Worm (Caenorhabditis elegans) whole organism, late embryonic: Measurements from ENCODE around the gene pqn-35.
A peak's percentile ranks its signal among the peaks of the same experiment; 100 is the strongest.

ENCODE experiments used
- C08G9.2 ChIP-seq: sonication (generic microtip); optimal IDR thresholded peaks from 2 replicates; lab custom pipeline; 2016; ENCODE audit warnings: mild to moderate bottlenecking, missing genetic modification characterization, moderate library complexity, missing compliant biosample characterization
- C38D4.7 ChIP-seq: fragments of 200-800 bp; sonication (Bioruptor generic); optimal IDR thresholded peaks from 2 replicates; lab custom pipeline; 2018; ENCODE audit warnings: mild to moderate bottlenecking, missing genetic modification characterization, moderate library complexity, missing compliant biosample characterization
- K09A11.1 ChIP-seq: sonication (generic microtip); optimal IDR thresholded peaks from 2 replicates; lab custom pipeline; 2017; ENCODE audit warnings: antibody characterized with exemption, mild to moderate bottlenecking, missing genetic modification characterization, missing compliant biosample characterization; ENCODE audit not compliant: insufficient read depth
- Y22D7AL.16 ChIP-seq: sonication (generic microtip); optimal IDR thresholded peaks from 2 replicates; lab custom pipeline; 2016; ENCODE audit warnings: missing genetic modification characterization, missing compliant biosample characterization
- ahr-1 ChIP-seq: sonication (generic microtip); optimal IDR thresholded peaks from 2 replicates; lab custom pipeline; 2016; ENCODE audit warnings: missing genetic modification characterization, missing compliant biosample characterization
- ama-1 ChIP-seq: fragments of 150-350 bp; optimal IDR thresholded peaks from 2 replicates; lab custom pipeline; 2014
- ceh-19 ChIP-seq: fragments of 200-800 bp; sonication (Bioruptor generic); optimal IDR thresholded peaks from 2 replicates; lab custom pipeline; 2018; ENCODE audit warnings: mild to moderate bottlenecking, missing genetic modification characterization, missing compliant biosample characterization
- ceh-2 ChIP-seq: sonication (generic microtip); optimal IDR thresholded peaks from 2 replicates; lab custom pipeline; 2016; ENCODE audit warnings: missing genotype, missing genetic modification characterization, missing compliant biosample characterization
- ceh-22 ChIP-seq: sonication (generic microtip); optimal IDR thresholded peaks from 2 replicates; lab custom pipeline; 2017; ENCODE audit warnings: missing biosample characterization, missing genetic modification characterization
- ceh-24 ChIP-seq: sonication (generic microtip); optimal IDR thresholded peaks from 2 replicates; lab custom pipeline; 2016; ENCODE audit warnings: mild to moderate bottlenecking, missing genetic modification characterization, missing compliant biosample characterization
- ceh-30 ChIP-seq: fragments of 150-350 bp; optimal IDR thresholded peaks from 2 replicates; lab custom pipeline; 2014; ENCODE audit warnings: missing biosample characterization, missing genetic modification characterization
- ceh-31 ChIP-seq: sonication (generic microtip); optimal IDR thresholded peaks from 2 replicates; lab custom pipeline; 2016; ENCODE audit warnings: missing genetic modification characterization, missing compliant biosample characterization
- ceh-45 ChIP-seq: fragments of 200-800 bp; sonication (Bioruptor generic); IDR thresholded peaks from 2 replicates; pipeline ENCODE4 v1.3.6; 2022; ENCODE audit warnings: missing genetic modification reagents, missing genetic modification characterization, missing compliant biosample characterization
- ceh-6 ChIP-seq: fragments of 200-800 bp; sonication (Bioruptor generic); optimal IDR thresholded peaks from 2 replicates; lab custom pipeline; 2018; ENCODE audit warnings: mild to moderate bottlenecking, missing genetic modification characterization, missing compliant biosample characterization
- elt-2 ChIP-seq: sonication (generic microtip); optimal IDR thresholded peaks from 2 replicates; lab custom pipeline; 2016; ENCODE audit warnings: missing genetic modification reagents, missing genetic modification characterization, missing compliant biosample characterization
- fax-1 ChIP-seq: sonication (generic microtip); optimal IDR thresholded peaks from 2 replicates; lab custom pipeline; 2016; ENCODE audit warnings: missing genotype, missing genetic modification characterization, missing compliant biosample characterization
- fkh-10 ChIP-seq: fragments of 150-350 bp; optimal IDR thresholded peaks from 2 replicates; lab custom pipeline; 2014; ENCODE audit warnings: missing biosample characterization, missing genetic modification reagents, missing genetic modification characterization
- gmeb-2 ChIP-seq: sonication (generic microtip); optimal IDR thresholded peaks from 2 replicates; lab custom pipeline; 2016; ENCODE audit warnings: missing genetic modification characterization, inconsistent platforms, missing compliant biosample characterization
- hlh-13 ChIP-seq: fragments of 200-800 bp; sonication (Bioruptor generic); optimal IDR thresholded peaks from 2 replicates; lab custom pipeline; 2018; ENCODE audit warnings: mild to moderate bottlenecking, missing genetic modification characterization, missing compliant biosample characterization
- hlh-15 ChIP-seq: sonication (generic microtip); optimal IDR thresholded peaks from 2 replicates; lab custom pipeline; 2016; ENCODE audit warnings: missing genetic modification characterization, missing compliant biosample characterization
- hlh-6 ChIP-seq: sonication (generic microtip); optimal IDR thresholded peaks from 2 replicates; lab custom pipeline; 2016; ENCODE audit warnings: missing genotype, missing genetic modification characterization, missing compliant biosample characterization
- lin-11 ChIP-seq: fragments of 200-800 bp; sonication (Bioruptor generic); optimal IDR thresholded peaks from 2 replicates; lab custom pipeline; 2018; ENCODE audit warnings: mild to moderate bottlenecking, missing genetic modification characterization, missing compliant biosample characterization
- madf-2 ChIP-seq: sonication (generic microtip); optimal IDR thresholded peaks from 2 replicates; lab custom pipeline; 2017; ENCODE audit warnings: missing genetic modification characterization, missing compliant biosample characterization
- mec-3 ChIP-seq: sonication (generic microtip); optimal IDR thresholded peaks from 2 replicates; lab custom pipeline; 2016; ENCODE audit warnings: borderline replicate concordance, missing genetic modification characterization, missing compliant biosample characterization
- nfya-1 ChIP-seq: sonication (generic microtip); optimal IDR thresholded peaks from 2 replicates; lab custom pipeline; 2017; ENCODE audit warnings: missing genetic modification characterization, mild to moderate bottlenecking, missing compliant biosample characterization, antibody characterized with exemption, moderate library complexity
- nhr-11 ChIP-seq: fragments of 150-350 bp; optimal IDR thresholded peaks from 2 replicates; lab custom pipeline; 2014; ENCODE audit warnings: missing biosample characterization, missing genetic modification characterization
- nhr-232 ChIP-seq: sonication (generic microtip); optimal IDR thresholded peaks from 2 replicates; lab custom pipeline; 2016; ENCODE audit warnings: missing genetic modification characterization, missing compliant biosample characterization
- pax-1 ChIP-seq: fragments of 150-350 bp; optimal IDR thresholded peaks from 2 replicates; lab custom pipeline; 2014; ENCODE audit warnings: missing biosample characterization, missing genetic modification characterization
- pros-1 ChIP-seq: fragments of 150-350 bp; optimal IDR thresholded peaks from 2 replicates; lab custom pipeline; 2014; ENCODE audit warnings: missing biosample characterization, missing genetic modification reagents, missing genetic modification characterization
- ref-2 ChIP-seq: sonication (generic microtip); optimal IDR thresholded peaks from 2 replicates; lab custom pipeline; 2016; ENCODE audit warnings: missing genetic modification characterization, missing compliant biosample characterization
- rnt-1 ChIP-seq: sonication (generic microtip); optimal IDR thresholded peaks from 2 replicates; lab custom pipeline; 2016; ENCODE audit warnings: missing genetic modification characterization, missing compliant biosample characterization
- sdc-2 ChIP-seq: sonication (generic microtip); optimal IDR thresholded peaks from 2 replicates; lab custom pipeline; 2016; ENCODE audit warnings: missing genotype, missing genetic modification characterization, missing compliant biosample characterization
- sox-4 ChIP-seq: sonication (generic microtip); optimal IDR thresholded peaks from 2 replicates; lab custom pipeline; 2017; ENCODE audit warnings: mild to moderate bottlenecking, missing genetic modification characterization, inconsistent platforms, missing compliant biosample characterization
- tbx-2 ChIP-seq: sonication (generic microtip); optimal IDR thresholded peaks from 2 replicates; lab custom pipeline; 2016; ENCODE audit warnings: missing genetic modification characterization, missing compliant biosample characterization
- unc-3 ChIP-seq, 2 experiments: fragments of 200-800 bp in 1 of 2; sonication (Bioruptor generic) in 1 of 2; sonication (generic microtip) in 1 of 2; conservative IDR thresholded peaks in 1 of 2; optimal IDR thresholded peaks in 1 of 2; 2 replicates each; pipeline versions ENCODE4 v1.3.6 to Lab custom; 2016 to 2022; ENCODE audit warnings: missing compliant biosample characterization in 2 of 2, missing genetic modification characterization in 2 of 2, missing genetic modification reagents in 1 of 2
- unc-42 ChIP-seq: sonication (generic microtip); optimal IDR thresholded peaks from 2 replicates; lab custom pipeline; 2016; ENCODE audit warnings: missing genotype, missing genetic modification characterization, missing compliant biosample characterization
- unc-55 ChIP-seq: sonication (generic microtip); optimal IDR thresholded peaks from 2 replicates; lab custom pipeline; 2017; ENCODE audit warnings: missing biosample characterization, missing genetic modification reagents, missing genetic modification characterization
- zip-5 ChIP-seq: sonication (generic microtip); optimal IDR thresholded peaks from 2 replicates; lab custom pipeline; 2016; ENCODE audit warnings: missing genetic modification characterization, missing compliant biosample characterization

pqn-35 gene

ce11 chrII:4579920-4580474 lies 32.8 kb upstream of the pqn-35 start:
- TF ChIP-seq ceh-22 (tag; lab: Kevin White, UChicago) (peak; percentile 42), ceh-45 (no peak), ceh-30 (tag; lab: Kevin White, UChicago) (no peak), ref-2 (tag; lab: Kevin White, UChicago) (no peak), fax-1 (tag; lab: Kevin White, UChicago) (no peak), hlh-15 (tag; lab: Kevin White, UChicago) (no peak), zip-5 (tag; lab: Kevin White, UChicago) (no peak), nfya-1 (tag; lab: Kevin White, UChicago) (peak; percentile 4), pax-1 (tag; lab: Kevin White, UChicago) (no peak), hlh-13 (GFP tag; lab: Kevin White, UChicago) (no peak), unc-3 (GFP tag; conservative IDR thresholded peaks at IDR 0.05; lab: Robert Waterston, UW) (no peak), unc-3 (tag; optimal IDR thresholded peaks at IDR 0.05; lab: Kevin White, UChicago) (no peak), madf-2 (tag; lab: Kevin White, UChicago) (no peak), fkh-10 (GFP tag; lab: Kevin White, UChicago) (no peak), pros-1 (tag; lab: Kevin White, UChicago) (no peak), lin-11 (no peak), K09A11.1 (tag; lab: Kevin White, UChicago) (no peak), Y22D7AL.16 (tag; lab: Kevin White, UChicago) (no peak), C08G9.2 (tag; lab: Kevin White, UChicago) (no peak), tbx-2 (tag; lab: Kevin White, UChicago) (peak; percentile 32), ceh-19 (GFP tag; lab: Kevin White, UChicago) (no peak), ceh-6 (GFP tag; lab: Kevin White, UChicago) (no peak)
- TF ChIP-seq, all 69 proteins: peak for 3

DNA sequence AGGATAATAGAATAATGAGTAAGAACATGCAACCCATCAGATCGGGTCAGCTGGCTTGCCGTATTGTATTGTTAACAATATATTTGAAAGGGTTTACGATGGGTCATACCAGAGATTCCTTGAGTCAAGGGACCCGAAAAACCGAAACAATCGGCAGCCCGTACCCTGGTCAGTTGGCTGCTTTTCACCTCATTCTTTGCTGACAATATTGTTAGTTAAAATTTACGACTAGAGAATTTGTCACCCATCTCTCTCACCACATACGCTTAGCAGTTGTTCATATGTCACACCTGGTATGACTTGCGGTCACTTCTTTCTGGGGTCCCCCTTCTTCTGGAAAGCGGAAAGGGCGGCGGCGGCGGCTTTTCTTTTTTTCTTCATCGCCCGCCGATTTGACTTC lies 31.7 kb upstream of the pqn-35 start:
- TF ChIP-seq unc-55 (peak; percentile 30), nhr-232 (tag; lab: Kevin White, UChicago) (no peak)

DNA sequence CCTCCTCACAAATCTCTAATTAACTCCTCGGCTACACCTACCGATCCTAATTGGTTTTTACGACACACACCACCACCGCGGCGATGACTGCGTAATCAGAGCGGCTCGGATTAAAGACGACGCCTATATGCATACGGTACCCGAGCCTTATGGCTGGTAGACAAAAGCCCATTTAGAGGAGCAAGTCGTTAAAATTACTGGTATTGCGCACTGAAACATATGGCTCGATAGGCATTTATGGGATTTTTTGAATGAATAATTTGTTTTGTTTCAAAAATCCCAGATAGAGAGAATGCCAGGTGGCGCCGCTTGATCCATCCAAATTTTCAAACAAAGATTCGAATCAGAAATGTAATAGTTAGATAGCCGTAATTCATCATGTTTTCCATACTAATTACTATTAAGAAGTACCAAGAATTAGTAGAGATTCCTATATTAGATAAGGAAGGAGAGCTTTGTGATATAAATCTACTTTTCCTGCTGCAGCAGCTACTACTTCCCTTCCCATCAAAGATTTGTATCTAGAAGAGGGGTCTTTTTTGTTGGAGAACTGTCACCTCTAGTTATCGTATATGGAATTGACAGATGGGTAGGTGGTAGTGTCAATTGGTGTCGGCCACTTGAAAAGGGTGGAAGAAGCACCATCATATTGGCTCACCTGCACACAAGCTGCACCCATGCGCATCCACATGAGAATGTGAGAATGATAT lies 29.4 kb upstream of the pqn-35 start:
- TF ChIP-seq ama-1 (lab: Kevin White, UChicago): peak; percentile 16
- TF ChIP-seq nhr-11 (tag; lab: Kevin White, UChicago): no peak
- TF ChIP-seq unc-55: peak; percentile 3
- TF ChIP-seq, all 69 proteins: peak for 2

DNA sequence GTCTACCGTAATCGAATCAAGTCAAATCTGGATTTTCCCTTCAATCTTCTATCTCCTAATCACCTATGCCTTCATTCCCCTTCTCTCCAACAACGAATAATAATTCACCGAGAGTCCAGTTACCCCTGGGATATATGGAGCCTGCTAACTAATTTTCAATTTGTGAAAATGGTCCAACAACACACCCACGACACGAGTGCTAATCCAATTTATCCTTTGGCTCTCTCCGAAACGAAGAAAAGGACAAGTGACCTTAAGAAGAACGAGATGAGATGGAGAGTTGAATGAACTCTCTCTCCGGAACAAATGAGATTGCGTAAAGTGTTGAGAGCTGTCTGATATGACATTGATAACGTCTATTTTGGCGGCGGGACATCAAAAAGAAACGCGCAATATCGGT lies 28.5 kb upstream of the pqn-35 start:
- TF ChIP-seq zip-5 (tag; lab: Kevin White, UChicago): no peak
- no peak for TF ChIP-seq ahr-1 (tag; lab: Kevin White, UChicago)
- TF ChIP-seq ceh-24: no peak
- TF ChIP-seq elt-2 (tag; lab: Kevin White, UChicago): peak; percentile 90
- no peak for TF ChIP-seq nhr-11 (tag; lab: Kevin White, UChicago)
- TF ChIP-seq fax-1 (tag; lab: Kevin White, UChicago): no peak
- no peak for TF ChIP-seq sdc-2 (tag; lab: Kevin White, UChicago)
- no peak for TF ChIP-seq sox-4
- no peak for TF ChIP-seq gmeb-2 (tag; lab: Kevin White, UChicago)
- peak; percentile 97 for TF ChIP-seq unc-42 (tag; lab: Kevin White, UChicago)
- no peak for TF ChIP-seq mec-3
- TF ChIP-seq hlh-6: no peak
- no peak for TF ChIP-seq lin-11
- TF ChIP-seq ceh-2 (tag; lab: Kevin White, UChicago): no peak
- no peak for TF ChIP-seq madf-2 (tag; lab: Kevin White, UChicago)
- TF ChIP-seq rnt-1 (tag; lab: Kevin White, UChicago): no peak
- no peak for TF ChIP-seq nhr-232 (tag; lab: Kevin White, UChicago)
- peak; percentile 46 for TF ChIP-seq ceh-31
- TF ChIP-seq C38D4.7: no peak
